Worm (Caenorhabditis elegans) whole organism, L1 larva: ENCODE measurements around the gene EGAP1.5.
A peak's percentile ranks its signal among the peaks of the same experiment; 100 is the strongest.

Experiments used
- ama-1 ChIP-seq: fragments of 150-350 bp; optimal IDR thresholded peaks from 2 replicates; lab custom pipeline; 2014
- ceh-63 ChIP-seq: fragments of 200-800 bp; sonication (Bioruptor generic); optimal IDR thresholded peaks from 2 replicates; lab custom pipeline; 2018; ENCODE audit warnings: mild to moderate bottlenecking, missing genetic modification characterization, missing compliant biosample characterization
- elt-3 ChIP-seq, 6 experiments: fragments of 150-350 bp in 1 of 6; sonication (generic microtip); optimal IDR thresholded peaks; 2 replicates each; lab custom pipeline; 2017 to 2018; ENCODE audit warnings: missing biosample characterization in 6 of 6, missing genetic modification characterization in 6 of 6, inconsistent platforms in 1 of 6
- lin-13 ChIP-seq: fragments of 150-350 bp; optimal IDR thresholded peaks from 2 replicates; lab custom pipeline; 2014; ENCODE audit warnings: missing biosample characterization, missing genetic modification reagents, missing genetic modification characterization
- nhr-11 ChIP-seq: fragments of 150-350 bp; optimal IDR thresholded peaks from 2 replicates; lab custom pipeline; 2014; ENCODE audit warnings: missing biosample characterization, missing genetic modification characterization
- nhr-19 ChIP-seq: fragments of 200-800 bp; sonication (Bioruptor generic); conservative IDR thresholded peaks from 2 replicates; pipeline ENCODE4 v1.3.6; 2022; ENCODE audit warnings: missing genetic modification characterization, missing compliant biosample characterization
- pqm-1 ChIP-seq: sonication (generic microtip); optimal IDR thresholded peaks from 3 replicates; lab custom pipeline; 2017; ENCODE audit warnings: missing biosample characterization, missing genetic modification characterization

DNA sequence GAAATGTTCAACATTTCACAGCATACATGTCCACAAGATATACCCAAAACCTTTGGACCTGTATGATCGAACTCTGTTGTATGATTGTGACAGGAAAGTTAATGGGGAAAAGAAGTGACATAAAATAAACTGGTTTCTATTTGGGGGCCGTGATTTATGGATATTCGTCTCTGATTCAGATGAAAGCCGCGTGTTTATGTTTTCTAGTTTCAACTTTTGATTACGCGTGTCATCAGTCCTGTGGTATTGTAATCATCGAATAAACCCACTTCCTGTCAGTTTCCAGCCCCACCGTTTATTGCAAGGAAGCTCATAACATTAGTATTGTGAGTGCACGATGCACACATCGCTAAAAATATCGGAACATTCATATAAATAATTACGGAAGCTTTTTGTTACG, 9.3 kb upstream of the EGAP1.5 start:
- peak in 2 of 6 experiments; percentile 45 to 73 for TF ChIP-seq elt-3 (tag; optimal IDR thresholded peaks at IDR 0.05; lab: Kevin White, UChicago)
- TF ChIP-seq ama-1, result no peak
- no peak for TF ChIP-seq lin-13 (GFP tag; lab: Kevin White, UChicago)
- peak; percentile 76 for TF ChIP-seq nhr-19
- TF ChIP-seq pqm-1, result no peak
- no peak for TF ChIP-seq nhr-11 (tag; lab: Kevin White, UChicago)
- TF ChIP-seq ceh-63 (GFP tag; lab: Kevin White, UChicago), result no peak
